Fruit fly (Drosophila melanogaster) whole organism, prepupa: ENCODE measurements around the gene elav.

Source experiments
- Blimp-1 ChIP-seq: fragments of 200-800 bp; sonication (Bioruptor generic); optimal IDR thresholded peaks from 3 replicates; lab custom pipeline; 2017; ENCODE audit warnings: missing biosample characterization, missing genetic modification characterization, mild to moderate bottlenecking, moderate library complexity, missing genetic modification reagents
- CG10669 ChIP-seq: fragments of 200-800 bp; sonication (Bioruptor generic); optimal IDR thresholded peaks from 3 replicates; lab custom pipeline; 2018; ENCODE audit warnings: missing biosample characterization, mild to moderate bottlenecking, missing genetic modification characterization, moderate library complexity
- CG11294 ChIP-seq: fragments of 200-800 bp; sonication (Bioruptor generic); IDR thresholded peaks from 2 replicates; pipeline ENCODE4 v1.3.6; 2022; ENCODE audit warnings: missing biosample characterization, missing genetic modification characterization
- CG11902 ChIP-seq: fragments of 200-800 bp; sonication (Bioruptor generic); optimal IDR thresholded peaks from 3 replicates; lab custom pipeline; 2016; ENCODE audit warnings: missing biosample characterization, missing genetic modification characterization
- CG16779 ChIP-seq: fragments of 200-800 bp; sonication (Bioruptor generic); optimal IDR thresholded peaks from 3 replicates; lab custom pipeline; 2017; ENCODE audit warnings: missing biosample characterization, mild to moderate bottlenecking, missing genetic modification characterization
- CG3032 ChIP-seq: fragments of 200-800 bp; optimal IDR thresholded peaks from 2 replicates; lab custom pipeline; 2019; ENCODE audit warnings: missing biosample characterization, mild to moderate bottlenecking, missing genetic modification characterization, moderate library complexity
- CG34406 ChIP-seq: fragments of 200-800 bp; sonication (Bioruptor generic); optimal IDR thresholded peaks from 3 replicates; lab custom pipeline; 2016; ENCODE audit warnings: missing biosample characterization, missing genetic modification characterization
- CG4318 ChIP-seq: fragments of 200-800 bp; sonication (Bioruptor generic); optimal IDR thresholded peaks from 3 replicates; lab custom pipeline; 2017; ENCODE audit warnings: missing biosample characterization, mild to moderate bottlenecking, missing genetic modification characterization
- CG6808 ChIP-seq: fragments of 200-800 bp; sonication (Bioruptor generic); optimal IDR thresholded peaks from 3 replicates; lab custom pipeline; 2017; ENCODE audit warnings: missing biosample characterization, missing genetic modification characterization, mild to moderate bottlenecking, moderate library complexity, missing genetic modification reagents
- CG7368 ChIP-seq: fragments of 200-800 bp; sonication (Bioruptor generic); optimal IDR thresholded peaks from 3 replicates; lab custom pipeline; 2016; ENCODE audit warnings: missing biosample characterization, missing genetic modification characterization
- CG8119 ChIP-seq: fragments of 200-800 bp; sonication (Bioruptor generic); IDR thresholded peaks from 3 replicates; pipeline ENCODE4 v1.3.6; 2022; ENCODE audit warnings: missing biosample characterization, missing genetic modification characterization
- CG8632 ChIP-seq: fragments of 200-800 bp; sonication (Bioruptor generic); optimal IDR thresholded peaks from 3 replicates; lab custom pipeline; 2016; ENCODE audit warnings: missing biosample characterization, missing genetic modification characterization
- CG9139 ChIP-seq: fragments of 200-800 bp; sonication (Bioruptor generic); optimal IDR thresholded peaks from 3 replicates; lab custom pipeline; 2017; ENCODE audit warnings: missing biosample characterization, mild to moderate bottlenecking, missing genetic modification characterization
- Eip75B ChIP-seq: fragments of 200-800 bp; sonication (Bioruptor generic); optimal IDR thresholded peaks from 3 replicates; lab custom pipeline; 2016; ENCODE audit warnings: missing biosample characterization, missing genetic modification characterization
- Ets21C ChIP-seq: fragments of 200-800 bp; sonication (Bioruptor generic); optimal IDR thresholded peaks from 3 replicates; lab custom pipeline; 2016; ENCODE audit warnings: missing biosample characterization, missing genetic modification characterization
- Gug ChIP-seq: fragments of 200-800 bp; sonication (Bioruptor generic); IDR thresholded peaks from 2 replicates; pipeline ENCODE4 v1.3.6; 2022; ENCODE audit warnings: missing biosample characterization, missing genetic modification characterization
- Hr38 ChIP-seq: sonication (Bioruptor generic); optimal IDR thresholded peaks from 2 replicates; lab custom pipeline; 2016; ENCODE audit warnings: missing biosample characterization, missing genetic modification characterization
- Hr39 ChIP-seq: fragments of 200-800 bp; sonication (Bioruptor generic); optimal IDR thresholded peaks from 2 replicates; lab custom pipeline; 2016; ENCODE audit warnings: missing biosample characterization, missing genetic modification characterization
- Hr4 ChIP-seq: fragments of 200-800 bp; sonication (Bioruptor generic); optimal IDR thresholded peaks from 3 replicates; lab custom pipeline; 2016; ENCODE audit warnings: missing biosample characterization, missing genetic modification characterization
- Lpt ChIP-seq: fragments of 200-800 bp; sonication (Bioruptor generic); optimal IDR thresholded peaks from 3 replicates; lab custom pipeline; 2016; ENCODE audit warnings: missing biosample characterization, missing genetic modification characterization
- Met ChIP-seq: fragments of 200-800 bp; sonication (Bioruptor generic); optimal IDR thresholded peaks from 3 replicates; lab custom pipeline; 2016; ENCODE audit warnings: missing biosample characterization, missing genetic modification characterization
- Sox102F ChIP-seq: fragments of 200-800 bp; sonication (Bioruptor generic); optimal IDR thresholded peaks from 2 replicates; lab custom pipeline; 2016; ENCODE audit warnings: missing biosample characterization, mild to moderate bottlenecking, missing genetic modification characterization
- Sox14 ChIP-seq: fragments of 200-800 bp; sonication (Bioruptor generic); optimal IDR thresholded peaks from 3 replicates; lab custom pipeline; 2016; ENCODE audit warnings: missing biosample characterization, missing genetic modification characterization
- Sox15 ChIP-seq: fragments of 200-800 bp; sonication (Bioruptor generic); optimal IDR thresholded peaks from 3 replicates; lab custom pipeline; 2016; ENCODE audit warnings: missing biosample characterization, missing genetic modification characterization
- achi ChIP-seq: fragments of 200-800 bp; sonication (Bioruptor generic); optimal IDR thresholded peaks from 3 replicates; lab custom pipeline; 2016; ENCODE audit warnings: missing biosample characterization, missing genetic modification characterization
- acj6 ChIP-seq: fragments of 200-800 bp; sonication (Bioruptor generic); optimal IDR thresholded peaks from 3 replicates; lab custom pipeline; 2016; ENCODE audit warnings: missing biosample characterization, missing genetic modification characterization
- cyc ChIP-seq: fragments of 200-800 bp; sonication (Bioruptor generic); optimal IDR thresholded peaks from 3 replicates; lab custom pipeline; 2016; ENCODE audit warnings: missing biosample characterization, missing genetic modification characterization
- esn ChIP-seq: fragments of 200-800 bp; sonication (Bioruptor generic); optimal IDR thresholded peaks from 2 replicates; lab custom pipeline; 2016; ENCODE audit warnings: missing biosample characterization, mild to moderate bottlenecking, missing genetic modification characterization, moderate library complexity
- fd59A ChIP-seq: fragments of 200-800 bp; sonication (Bioruptor generic); optimal IDR thresholded peaks from 2 replicates; lab custom pipeline; 2017; ENCODE audit warnings: missing biosample characterization, mild to moderate bottlenecking, missing genetic modification characterization, missing genetic modification reagents
- fd85E ChIP-seq: fragments of 200-800 bp; sonication (Bioruptor generic); optimal IDR thresholded peaks from 3 replicates; lab custom pipeline; 2016; ENCODE audit warnings: missing biosample characterization, missing genetic modification characterization
- fkh ChIP-seq: fragments of 200-800 bp; sonication (Bioruptor generic); optimal IDR thresholded peaks from 3 replicates; lab custom pipeline; 2017; ENCODE audit warnings: missing biosample characterization, mild to moderate bottlenecking, missing genetic modification characterization, moderate library complexity
- lz ChIP-seq: fragments of 200-800 bp; sonication (Bioruptor generic); optimal IDR thresholded peaks from 3 replicates; lab custom pipeline; 2016; ENCODE audit warnings: missing biosample characterization, missing genetic modification characterization
- net ChIP-seq: fragments of 200-800 bp; sonication (Bioruptor generic); optimal IDR thresholded peaks from 3 replicates; lab custom pipeline; 2016; ENCODE audit warnings: missing biosample characterization, missing genetic modification characterization
- pdm3 ChIP-seq: fragments of 200-800 bp; sonication (Bioruptor generic); optimal IDR thresholded peaks from 3 replicates; lab custom pipeline; 2016; ENCODE audit warnings: missing biosample characterization, missing genetic modification characterization
- topi ChIP-seq: fragments of 200-800 bp; sonication (Bioruptor generic); optimal IDR thresholded peaks from 3 replicates; lab custom pipeline; 2016; ENCODE audit warnings: missing biosample characterization, missing genetic modification characterization
- vri ChIP-seq: fragments of 200-800 bp; sonication (Bioruptor generic); optimal IDR thresholded peaks from 3 replicates; lab custom pipeline; 2016; ENCODE audit warnings: missing biosample characterization, mild to moderate bottlenecking, missing genetic modification characterization

elav gene

dm6 chrX:476230-477143, 46.5 kb downstream of the elav start, which contains the start of the genes ebo and CG13373 (continued):
- TF ChIP-seq fkh (GFP tag; lab: Kevin White, UChicago), result no peak
- TF ChIP-seq Hr38 (GFP tag; lab: Kevin White, UChicago), result no peak
- peak; percentile 34 for TF ChIP-seq CG3032
- peak; percentile 21 for TF ChIP-seq esn (GFP tag; lab: Kevin White, UChicago)
- no peak for TF ChIP-seq CG9139 (GFP tag; lab: Kevin White, UChicago)
- TF ChIP-seq CG16779, result no peak
- no peak for TF ChIP-seq Ets21C (GFP tag; lab: Kevin White, UChicago)
- TF ChIP-seq Sox14 (GFP tag; lab: Kevin White, UChicago), result peak; percentile 84
- TF ChIP-seq Blimp-1 (GFP tag; lab: Kevin White, UChicago), result no peak
- no peak for TF ChIP-seq fd85E (GFP tag; lab: Kevin White, UChicago)
- no peak for TF ChIP-seq CG11294 (GFP tag; lab: Robert Waterston, UW)
- no peak for TF ChIP-seq Sox102F (GFP tag; lab: Kevin White, UChicago)
- no peak for TF ChIP-seq fd59A (GFP tag; lab: Kevin White, UChicago)
- no peak for TF ChIP-seq topi (GFP tag; lab: Kevin White, UChicago)
- peak; percentile 7 for TF ChIP-seq CG8632 (GFP tag; lab: Kevin White, UChicago)
- TF ChIP-seq Hr39 (GFP tag; lab: Kevin White, UChicago), result no peak
- TF ChIP-seq CG7368 (GFP tag; lab: Kevin White, UChicago), result no peak
- TF ChIP-seq Eip75B (GFP tag; lab: Kevin White, UChicago), result no peak
- TF ChIP-seq CG6808 (GFP tag; lab: Kevin White, UChicago), result no peak
- TF ChIP-seq net, result no peak
- TF ChIP-seq Lpt (GFP tag; lab: Kevin White, UChicago), result no peak
- TF ChIP-seq vri, result no peak
- TF ChIP-seq pdm3 (GFP tag; lab: Kevin White, UChicago), result no peak
- peak; percentile 30 for TF ChIP-seq CG34406 (GFP tag; lab: Kevin White, UChicago)

- TF ChIP-seq Gug (GFP tag; lab: Robert Waterston, UW) (no peak), Sox15 (GFP tag; lab: Kevin White, UChicago) (no peak), acj6 (no peak), CG3032 (no peak), lz (GFP tag; lab: Kevin White, UChicago) (no peak), Sox102F (GFP tag; lab: Kevin White, UChicago) (no peak), fkh (GFP tag; lab: Kevin White, UChicago) (no peak), Hr4 (GFP tag; lab: Kevin White, UChicago) (no peak), cyc (GFP tag; lab: Kevin White, UChicago) (no peak), Blimp-1 (GFP tag; lab: Kevin White, UChicago) (no peak), CG8119 (GFP tag; lab: Robert Waterston, UW) (no peak), CG10669 (GFP tag; lab: Kevin White, UChicago) (no peak), CG11902 (GFP tag; lab: Kevin White, UChicago) (no peak), fd85E (GFP tag; lab: Kevin White, UChicago) (no peak), CG7368 (GFP tag; lab: Kevin White, UChicago) (no peak), esn (GFP tag; lab: Kevin White, UChicago) (no peak), CG4318 (no peak), achi (GFP tag; lab: Kevin White, UChicago) (no peak), topi (GFP tag; lab: Kevin White, UChicago) (no peak)
Observed at dm6 chrX:470626-471025, 52.4 kb downstream of the elav start, which contains the start of gene CG32816. CG32816 (minus strand) TSS chrX:470726.

DNA sequence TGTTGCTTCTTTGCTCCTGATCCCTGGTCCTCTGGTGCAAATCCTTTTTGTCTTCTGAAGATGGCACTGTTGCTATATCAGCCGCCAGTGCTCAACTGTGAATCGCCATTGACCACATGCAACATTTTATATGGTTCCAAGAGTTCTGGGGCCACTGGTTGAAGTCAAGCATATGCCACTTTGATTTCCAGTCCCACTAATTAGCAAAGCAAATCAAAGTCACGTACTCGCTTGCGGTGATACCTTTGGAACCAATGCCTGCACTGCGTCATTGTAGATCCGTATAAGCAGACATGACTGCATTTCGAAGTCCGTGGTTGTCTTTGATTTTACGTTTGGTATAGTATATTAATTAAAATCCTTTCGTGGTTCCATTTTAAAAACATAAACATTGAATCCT, 53.8 kb downstream of the elav start, which contains the start of gene Cyp4g1:
TSS of gene Cyp4g1 (minus strand) at position 101 of the 400 bp plus-strand sequence.
- TF ChIP-seq CG4318 (no peak), topi (GFP tag; lab: Kevin White, UChicago) (no peak), Lpt (GFP tag; lab: Kevin White, UChicago) (no peak), Met (no peak)
